Fruit fly (Drosophila melanogaster): ENCODE data around the gene Cpr65Ax1.

- TF ChIP-seq CG8478 (optimal IDR thresholded peaks at IDR 0.05) (no peak), psq (optimal IDR thresholded peaks at IDR 0.05) (no peak)
Measured at dm6 chr3L:6111458-6111857, 36.3 kb downstream of the Cpr65Ax1 start.
